Fruit fly (Drosophila melanogaster) whole organism, pupa: ENCODE data around the gene akirin.

ENCODE experiments used
- CG10348 ChIP-seq: fragments of 200-800 bp; sonication (Bioruptor generic); IDR thresholded peaks from 2 replicates; pipeline ENCODE4 v1.3.6; 2022; ENCODE audit warnings: missing biosample characterization, missing genetic modification characterization
- CG12605 ChIP-seq: fragments of 200-800 bp; sonication (Bioruptor generic); IDR thresholded peaks from 2 replicates; pipeline ENCODE4 v1.3.6; 2022; ENCODE audit warnings: missing biosample characterization, missing genetic modification characterization
- CG14655 ChIP-seq: fragments of 200-800 bp; sonication (Bioruptor generic); optimal IDR thresholded peaks from 3 replicates; lab custom pipeline; 2017; ENCODE audit warnings: mild to moderate bottlenecking, missing biosample characterization, missing genetic modification reagents, missing genetic modification characterization
- CG32121 ChIP-seq: fragments of 200-800 bp; sonication (Bioruptor generic); IDR thresholded peaks from 2 replicates; pipeline ENCODE4 v1.3.6; 2022; ENCODE audit warnings: missing biosample characterization, missing genetic modification characterization
- CG4496 ChIP-seq: fragments of 200-800 bp; sonication (Bioruptor generic); IDR thresholded peaks from 3 replicates; pipeline ENCODE4 v1.3.6; 2022; ENCODE audit warnings: missing biosample characterization, missing genetic modification characterization
- CG8159 ChIP-seq: fragments of 200-800 bp; sonication (Bioruptor generic); optimal IDR thresholded peaks from 3 replicates; lab custom pipeline; 2018; ENCODE audit warnings: missing biosample characterization, mild to moderate bottlenecking, missing genetic modification characterization, moderate library complexity
- CG8301 ChIP-seq: fragments of 200-800 bp; sonication (Bioruptor generic); optimal IDR thresholded peaks from 2 replicates; lab custom pipeline; 2018; ENCODE audit warnings: missing biosample characterization, mild to moderate bottlenecking, missing genetic modification characterization
- D1 ChIP-seq: fragments of 200-800 bp; sonication (Bioruptor generic); optimal IDR thresholded peaks from 2 replicates; lab custom pipeline; 2018; ENCODE audit warnings: missing biosample characterization, mild to moderate bottlenecking, missing genetic modification characterization, moderate library complexity
- EcR ChIP-seq: fragments of 200-800 bp; sonication (Bioruptor generic); optimal IDR thresholded peaks from 3 replicates; lab custom pipeline; 2019; ENCODE audit warnings: missing biosample characterization, missing genetic modification characterization, mild to moderate bottlenecking, moderate library complexity, missing genetic modification reagents
- Pif1A ChIP-seq: fragments of 200-800 bp; sonication (Bioruptor generic); optimal IDR thresholded peaks from 3 replicates; lab custom pipeline; 2016; ENCODE audit warnings: missing biosample characterization, missing genetic modification characterization
- Pif1B ChIP-seq: fragments of 200-800 bp; sonication (Bioruptor generic); optimal IDR thresholded peaks from 3 replicates; lab custom pipeline; 2016; ENCODE audit warnings: missing biosample characterization, missing genetic modification characterization
- fd96Ca ChIP-seq: fragments of 200-800 bp; sonication (Bioruptor generic); IDR thresholded peaks from 3 replicates; pipeline ENCODE4 v1.3.6; 2022; ENCODE audit warnings: missing biosample characterization, missing genetic modification characterization
- gl ChIP-seq: fragments of 200-800 bp; sonication (Bioruptor generic); optimal IDR thresholded peaks from 2 replicates; lab custom pipeline; 2018; ENCODE audit warnings: missing biosample characterization, mild to moderate bottlenecking, missing genetic modification characterization
- rn ChIP-seq: fragments of 200-800 bp; sonication (Bioruptor generic); IDR thresholded peaks from 2 replicates; pipeline ENCODE4 v1.3.6; 2022; ENCODE audit warnings: missing biosample characterization, missing genetic modification characterization

DNA sequence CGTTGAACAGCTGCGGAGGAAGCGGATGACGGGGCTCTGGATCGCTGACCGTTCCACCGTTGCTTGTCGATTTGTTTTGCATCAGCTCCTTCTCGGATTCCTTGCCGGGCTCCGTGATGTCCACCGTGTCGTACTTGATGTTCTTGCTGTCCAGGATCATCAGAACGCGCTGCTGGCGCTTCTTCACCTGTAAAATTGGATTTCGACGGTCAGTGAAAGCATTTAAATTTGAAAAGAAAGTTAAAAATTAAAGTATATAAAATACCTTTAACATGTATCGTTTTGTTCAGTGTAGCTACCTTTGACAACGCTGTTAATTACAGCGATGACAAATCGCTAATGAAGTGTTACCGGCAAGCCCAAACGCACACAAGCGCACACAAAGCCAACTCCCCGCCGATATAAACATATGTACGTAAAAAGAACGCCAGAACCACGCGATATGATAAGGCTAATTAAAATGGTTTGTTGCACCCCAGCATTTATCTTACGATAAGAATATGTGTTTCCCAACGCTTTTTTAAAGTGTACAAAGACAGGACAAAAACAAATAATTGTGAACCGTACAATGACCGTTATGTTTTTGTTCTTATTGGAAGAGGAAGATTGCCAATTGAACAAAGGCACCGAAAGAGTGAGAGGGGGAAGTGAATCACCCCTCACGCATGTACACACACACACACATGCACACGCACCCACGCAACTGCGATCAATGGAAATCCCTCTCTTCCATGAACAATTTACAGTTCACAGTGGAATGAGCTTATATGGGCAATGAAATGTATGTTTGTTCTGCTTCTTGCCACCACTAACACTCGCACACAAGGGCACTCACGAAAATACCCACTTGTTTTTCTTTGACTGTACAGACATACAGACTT is 1.6 kb upstream of the akirin start:
- TF ChIP-seq CG12605 (GFP tag; lab: Robert Waterston, UW) (no peak), Pif1A (peak; percentile 18), CG10348 (GFP tag; lab: Robert Waterston, UW) (no peak), rn (GFP tag; lab: Robert Waterston, UW) (no peak), CG8159 (peak; percentile 41), D1 (tag; lab: Kevin White, UChicago) (no peak), CG8301 (tag; lab: Kevin White, UChicago) (peak; percentile 33), gl (no peak), Pif1B (peak; percentile 18), CG32121 (peak; percentile 43; the same call in 1 of the 2 replicates), EcR (GFP tag; lab: Kevin White, UChicago) (peak; percentile 93), fd96Ca (no peak), CG4496 (GFP tag; lab: Robert Waterston, UW) (peak; percentile 60; the same call in 2 of the 3 replicates), CG14655 (no peak)
